Fruit fly (Drosophila melanogaster) whole organism, embryonic: ENCODE results near the gene egh.

ENCODE experiments used
- Abd-B ChIP-seq: fragments of 200-800 bp; sonication (Bioruptor generic); optimal IDR thresholded peaks from 2 replicates; lab custom pipeline; 2018; ENCODE audit warnings: missing biosample characterization, mild to moderate bottlenecking, missing genetic modification characterization, moderate library complexity
- Antp ChIP-seq: fragments of 200-800 bp; sonication (Bioruptor generic); optimal IDR thresholded peaks from 3 replicates; lab custom pipeline; 2016; ENCODE audit warnings: missing biosample characterization, missing genetic modification characterization
- Atf6 ChIP-seq: fragments of 200-800 bp; sonication (Bioruptor generic); IDR thresholded peaks from 2 replicates; pipeline ENCODE4 v1.3.6; 2022; ENCODE audit warnings: missing biosample characterization, missing genetic modification characterization
- Bgb ChIP-seq: fragments of 200-800 bp; sonication (Bioruptor generic); IDR thresholded peaks from 2 replicates; pipeline ENCODE4 v1.3.6; 2022; ENCODE audit warnings: missing biosample characterization, missing genetic modification characterization; ENCODE audit not compliant: partially characterized antibody
- CG10462 ChIP-seq: fragments of 200-800 bp; sonication (Bioruptor generic); optimal IDR thresholded peaks from 2 replicates; lab custom pipeline; 2016; ENCODE audit warnings: missing biosample characterization, missing genetic modification characterization
- CG11504 ChIP-seq: fragments of 200-800 bp; sonication (Bioruptor generic); optimal IDR thresholded peaks from 3 replicates; lab custom pipeline; 2019; ENCODE audit warnings: missing biosample characterization, mild to moderate bottlenecking, missing genetic modification characterization, moderate library complexity
- CG13775 ChIP-seq: fragments of 200-800 bp; sonication (Bioruptor generic); optimal IDR thresholded peaks from 3 replicates; lab custom pipeline; 2017; ENCODE audit warnings: missing biosample characterization, mild to moderate bottlenecking, missing genetic modification characterization
- CG14667 ChIP-seq: fragments of 200-800 bp; sonication (Bioruptor generic); IDR thresholded peaks from 2 replicates; pipeline ENCODE4 v1.3.6; 2022; ENCODE audit warnings: missing biosample characterization, missing genetic modification characterization
- CG14860 ChIP-seq: fragments of 200-800 bp; sonication (Bioruptor generic); IDR thresholded peaks from 3 replicates; pipeline ENCODE4 v1.3.6; 2022; ENCODE audit warnings: missing biosample characterization, missing genetic modification characterization; ENCODE audit not compliant: partially characterized antibody
- CG15073 ChIP-seq: fragments of 200-800 bp; sonication (Bioruptor generic); optimal IDR thresholded peaks from 2 replicates; lab custom pipeline; 2016; ENCODE audit warnings: missing biosample characterization, missing genetic modification characterization
- CG16815 ChIP-seq: fragments of 200-800 bp; sonication (Bioruptor generic); optimal IDR thresholded peaks from 3 replicates; lab custom pipeline; 2017; ENCODE audit warnings: missing biosample characterization, mild to moderate bottlenecking, missing genetic modification characterization
- CG16863 ChIP-seq: fragments of 200-800 bp; sonication (Bioruptor generic); optimal IDR thresholded peaks from 3 replicates; lab custom pipeline; 2016; ENCODE audit warnings: missing biosample characterization, missing genetic modification characterization
- CG17385 ChIP-seq: fragments of 200-800 bp; sonication (Bioruptor generic); optimal IDR thresholded peaks from 3 replicates; lab custom pipeline; 2018; ENCODE audit warnings: missing biosample characterization, mild to moderate bottlenecking, missing genetic modification characterization
- CG17802 ChIP-seq: fragments of 200-800 bp; sonication (Bioruptor generic); optimal IDR thresholded peaks from 2 replicates; lab custom pipeline; 2018; ENCODE audit warnings: missing biosample characterization, mild to moderate bottlenecking, missing genetic modification characterization, moderate library complexity
- CG1792 ChIP-seq: fragments of 200-800 bp; sonication (Bioruptor generic); optimal IDR thresholded peaks from 2 replicates; lab custom pipeline; 2016; ENCODE audit warnings: missing biosample characterization, missing genetic modification characterization
- CG18599 ChIP-seq: fragments of 200-800 bp; sonication (Bioruptor generic); optimal IDR thresholded peaks from 3 replicates; lab custom pipeline; 2017; ENCODE audit warnings: missing biosample characterization, missing genetic modification characterization, mild to moderate bottlenecking, moderate library complexity, missing genetic modification reagents
- CG30403 ChIP-seq: fragments of 200-800 bp; sonication (Bioruptor generic); optimal IDR thresholded peaks from 3 replicates; lab custom pipeline; 2016; ENCODE audit warnings: missing biosample characterization, missing genetic modification characterization
- CG30431 ChIP-seq: fragments of 200-800 bp; sonication (Bioruptor generic); optimal IDR thresholded peaks from 2 replicates; lab custom pipeline; 2017; ENCODE audit warnings: missing biosample characterization, missing genetic modification characterization
- CG3281 ChIP-seq: fragments of 200-800 bp; sonication (Bioruptor generic); optimal IDR thresholded peaks from 3 replicates; lab custom pipeline; 2017; ENCODE audit warnings: missing biosample characterization, mild to moderate bottlenecking, missing genetic modification characterization
- CG6254 ChIP-seq: fragments of 200-800 bp; sonication (Bioruptor generic); optimal IDR thresholded peaks from 3 replicates; lab custom pipeline; 2017; ENCODE audit warnings: mild to moderate bottlenecking, missing biosample characterization, missing genetic modification reagents, missing genetic modification characterization
- CG6791 ChIP-seq: fragments of 200-800 bp; sonication (Bioruptor generic); IDR thresholded peaks from 3 replicates; pipeline ENCODE4 v1.3.6; 2022; ENCODE audit warnings: missing biosample characterization, missing genetic modification characterization; ENCODE audit not compliant: partially characterized antibody
- CG7271 ChIP-seq: fragments of 200-800 bp; sonication (Bioruptor generic); optimal IDR thresholded peaks from 2 replicates; lab custom pipeline; 2018; ENCODE audit warnings: missing biosample characterization, mild to moderate bottlenecking, missing genetic modification characterization, moderate library complexity
- CG9727 ChIP-seq: fragments of 200-800 bp; sonication (Bioruptor generic); optimal IDR thresholded peaks from 3 replicates; lab custom pipeline; 2017; ENCODE audit warnings: missing biosample characterization, mild to moderate bottlenecking, missing genetic modification characterization
- Dad ChIP-seq: fragments of 200-800 bp; sonication (Bioruptor generic); optimal IDR thresholded peaks from 3 replicates; lab custom pipeline; 2016; ENCODE audit warnings: missing biosample characterization, missing genetic modification characterization
- Dip3 ChIP-seq: fragments of 200-800 bp; sonication (Bioruptor generic); optimal IDR thresholded peaks from 3 replicates; lab custom pipeline; 2016; ENCODE audit warnings: missing biosample characterization, missing genetic modification characterization
- Doc2 ChIP-seq: fragments of 200-800 bp; sonication (Bioruptor generic); IDR thresholded peaks from 2 replicates; pipeline ENCODE4 v1.3.6; 2022; ENCODE audit warnings: missing biosample characterization, missing genetic modification characterization
- Hmr ChIP-seq: fragments of 200-800 bp; sonication (Bioruptor generic); optimal IDR thresholded peaks from 3 replicates; lab custom pipeline; 2017; ENCODE audit warnings: mild to moderate bottlenecking, missing biosample characterization, missing genetic modification reagents, missing genetic modification characterization
- MBD-R2 ChIP-seq: fragments of 200-800 bp; sonication (Bioruptor generic); IDR thresholded peaks from 2 replicates; pipeline ENCODE4 v1.3.6; 2022; ENCODE audit warnings: missing biosample characterization, missing genetic modification characterization
- NFAT ChIP-seq: fragments of 200-800 bp; sonication (Bioruptor generic); IDR thresholded peaks from 2 replicates; pipeline ENCODE4 v1.3.6; 2022; ENCODE audit warnings: missing biosample characterization, missing genetic modification characterization
- Opbp ChIP-seq: fragments of 200-800 bp; sonication (Bioruptor generic); IDR thresholded peaks from 3 replicates; pipeline ENCODE4 v1.3.6; 2022; ENCODE audit warnings: missing biosample characterization, missing genetic modification characterization; ENCODE audit not compliant: partially characterized antibody
- Ptx1 ChIP-seq: fragments of 200-800 bp; sonication (Bioruptor generic); IDR thresholded peaks from 2 replicates; pipeline ENCODE4 v1.3.6; 2022; ENCODE audit warnings: missing biosample characterization, missing genetic modification characterization
- Side ChIP-seq: fragments of 200-800 bp; sonication (Bioruptor generic); optimal IDR thresholded peaks from 2 replicates; lab custom pipeline; 2016; ENCODE audit warnings: missing biosample characterization, missing genetic modification characterization
- Stat92E ChIP-seq, 3 experiments: fragments of >200 bp in 2 of 3; fragments of 200-800 bp in 1 of 3; sonication (Bioruptor generic) in 1 of 3; optimal IDR thresholded peaks; 2 replicates each; lab custom pipeline; 2017 to 2019; ENCODE audit warnings: missing biosample characterization in 3 of 3, missing genetic modification characterization in 3 of 3, mild to moderate bottlenecking in 1 of 3, moderate library complexity in 1 of 3
- TFAM ChIP-seq: fragments of 200-800 bp; sonication (Bioruptor generic); optimal IDR thresholded peaks from 2 replicates; lab custom pipeline; 2017; ENCODE audit warnings: missing biosample characterization, missing genetic modification characterization, inconsistent platforms
- al ChIP-seq: fragments of 200-800 bp; sonication (Bioruptor generic); IDR thresholded peaks from 2 replicates; pipeline ENCODE4 v1.3.6; 2022; ENCODE audit warnings: missing biosample characterization, missing genetic modification characterization
- ase ChIP-seq: fragments of 200-800 bp; sonication (Bioruptor generic); IDR thresholded peaks from 3 replicates; pipeline ENCODE4 v1.3.6; 2022; ENCODE audit warnings: missing biosample characterization, missing genetic modification characterization
- bab2 ChIP-seq: fragments of 200-800 bp; sonication (Bioruptor generic); optimal IDR thresholded peaks from 2 replicates; lab custom pipeline; 2016; ENCODE audit warnings: missing biosample characterization, missing genetic modification characterization
- cas ChIP-seq: fragments of 200-800 bp; sonication (Bioruptor generic); IDR thresholded peaks from 2 replicates; pipeline ENCODE4 v1.3.6; 2022; ENCODE audit warnings: missing biosample characterization, missing genetic modification characterization
- chm ChIP-seq: fragments of 200-800 bp; sonication (Bioruptor generic); IDR thresholded peaks from 2 replicates; pipeline ENCODE4 v1.3.6; 2022; ENCODE audit warnings: missing biosample characterization, missing genetic modification characterization
- da ChIP-seq: fragments of 200-800 bp; sonication (Bioruptor generic); optimal IDR thresholded peaks from 2 replicates; lab custom pipeline; 2016; ENCODE audit warnings: missing biosample characterization, missing genetic modification characterization
- dpn ChIP-seq, 2 experiments: fragments of 200-800 bp; sonication (Bioruptor generic); optimal IDR thresholded peaks; 3 replicates each; lab custom pipeline; 2016; ENCODE audit warnings: missing biosample characterization in 2 of 2, missing genetic modification characterization in 2 of 2
- ken ChIP-seq: fragments of 200-800 bp; sonication (Bioruptor generic); IDR thresholded peaks from 3 replicates; pipeline ENCODE4 v1.3.6; 2022; ENCODE audit warnings: missing biosample characterization, missing genetic modification characterization
- pho ChIP-seq: fragments of 200-800 bp; sonication (Bioruptor generic); optimal IDR thresholded peaks from 2 replicates; lab custom pipeline; 2016; ENCODE audit warnings: missing biosample characterization, missing genetic modification characterization
- row ChIP-seq: fragments of 200-800 bp; sonication (Bioruptor generic); IDR thresholded peaks from 3 replicates; pipeline ENCODE4 v1.3.6; 2022; ENCODE audit warnings: missing biosample characterization, missing genetic modification characterization
- sna ChIP-seq: fragments of 200-800 bp; sonication (Bioruptor generic); IDR thresholded peaks from 2 replicates; pipeline ENCODE4 v1.3.6; 2022; ENCODE audit warnings: missing biosample characterization, missing genetic modification characterization; ENCODE audit not compliant: partially characterized antibody
- toy ChIP-seq: fragments of 200-800 bp; sonication (Bioruptor generic); IDR thresholded peaks from 2 replicates; pipeline ENCODE4 v1.3.6; 2022; ENCODE audit warnings: missing biosample characterization, missing genetic modification characterization
- tx ChIP-seq: fragments of 200-800 bp; sonication (Bioruptor generic); optimal IDR thresholded peaks from 2 replicates; lab custom pipeline; 2016; ENCODE audit warnings: missing biosample characterization, missing genetic modification characterization
- unpg ChIP-seq: fragments of 200-800 bp; sonication (Bioruptor generic); optimal IDR thresholded peaks from 3 replicates; lab custom pipeline; 2018; ENCODE audit warnings: missing biosample characterization, mild to moderate bottlenecking, missing genetic modification characterization, moderate library complexity

egh gene

DNA sequence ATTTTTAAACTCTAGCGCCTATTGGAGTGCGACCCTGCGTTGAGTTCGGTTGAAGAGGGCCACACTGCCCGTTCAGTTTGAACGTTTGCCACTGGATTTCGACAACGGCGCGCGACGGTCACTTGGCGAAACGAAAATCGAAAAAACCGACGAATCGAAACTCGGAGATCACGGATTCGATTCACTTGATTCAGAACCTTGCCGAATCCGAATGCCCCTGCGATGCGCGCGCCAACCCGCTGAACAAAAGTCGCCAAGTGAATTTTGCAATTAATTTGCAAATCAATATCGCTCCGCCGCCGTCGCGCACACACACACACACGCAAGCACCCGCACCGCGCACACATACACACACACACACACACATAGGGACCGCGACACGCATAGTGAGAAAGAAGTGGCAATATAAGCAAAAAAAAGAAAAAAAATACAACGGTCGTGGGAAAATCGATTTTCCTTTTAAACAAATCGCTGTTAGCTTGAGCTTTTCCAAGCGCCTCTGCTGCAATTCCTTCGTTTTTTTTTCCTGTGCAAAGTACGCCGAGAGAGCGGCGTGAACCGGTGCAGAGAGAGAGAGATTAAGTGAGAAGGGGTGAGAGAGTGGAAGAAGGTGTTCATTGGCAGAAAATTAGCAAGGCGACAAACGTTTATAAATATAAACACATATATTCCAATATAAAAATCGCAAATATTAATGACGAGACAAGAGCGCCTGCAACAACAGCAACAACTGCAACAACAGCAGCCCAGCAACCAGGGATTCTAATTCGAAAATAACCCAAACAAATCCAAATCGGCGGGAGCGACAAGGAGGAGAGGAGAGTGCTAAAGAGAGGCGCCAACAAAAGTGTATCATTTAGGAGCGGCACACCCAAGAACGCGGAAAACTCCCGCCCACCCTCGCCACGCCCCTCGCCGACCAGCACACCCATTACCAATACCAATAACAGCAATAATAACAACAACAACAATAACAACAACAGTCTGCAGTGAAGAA is at the start of gene egh (continued):
- TF ChIP-seq Dip3 (GFP tag; lab: Kevin White, UChicago) (no peak), dpn (GFP tag; optimal IDR thresholded peaks at IDR 0.05; lab: Kevin White, UChicago) (no peak), CG17385 (GFP tag; lab: Kevin White, UChicago) (peak; percentile 12), CG17802 (tag; lab: Kevin White, UChicago) (peak; percentile 6), toy (GFP tag; lab: Robert Waterston, UW) (no peak), cas (GFP tag; lab: Robert Waterston, UW) (no peak), Antp (GFP tag; lab: Kevin White, UChicago) (no peak), CG11504 (no peak), tx (no peak), CG14860 (GFP tag; lab: Robert Waterston, UW) (no peak), CG15073 (GFP tag; lab: Kevin White, UChicago) (no peak), Atf6 (GFP tag; lab: Robert Waterston, UW) (peak; percentile 42; the same call in 1 of the 2 replicates), pho (peak; percentile 34), CG1792 (peak; percentile 28), CG14667 (GFP tag; lab: Robert Waterston, UW) (0 out of 2 replicates have a peak, but pooled peaks have one; percentile 31), CG6791 (no peak), MBD-R2 (peak; percentile 58), Opbp (GFP tag; lab: Robert Waterston, UW) (no peak), CG9727 (GFP tag; lab: Kevin White, UChicago) (peak; percentile 40), CG3281 (GFP tag; lab: Kevin White, UChicago) (no peak), CG16863 (GFP tag; lab: Kevin White, UChicago) (no peak), CG13775 (GFP tag; lab: Kevin White, UChicago) (peak; percentile 51), Doc2 (GFP tag; lab: Robert Waterston, UW) (no peak), Dad (peak; percentile 2), Stat92E (GFP tag; optimal IDR thresholded peaks at IDR 0.05; lab: Kevin White, UChicago) (no peak), CG10462 (no peak), Side (GFP tag; lab: Kevin White, UChicago) (peak; percentile 50), CG16815 (GFP tag; lab: Kevin White, UChicago) (no peak), bab2 (GFP tag; lab: Kevin White, UChicago) (no peak), CG18599 (GFP tag; lab: Kevin White, UChicago) (peak; percentile 69), TFAM (no peak), unpg (GFP tag; lab: Kevin White, UChicago) (no peak), da (GFP tag; lab: Kevin White, UChicago) (no peak), CG30431 (GFP tag; lab: Kevin White, UChicago) (no peak), Bgb (GFP tag; lab: Robert Waterston, UW) (peak; percentile 24; the same call in 1 of the 2 replicates), Ptx1 (GFP tag; lab: Robert Waterston, UW) (peak; percentile 60), CG6254 (GFP tag; lab: Kevin White, UChicago) (no peak), chm (GFP tag; lab: Robert Waterston, UW) (peak; percentile 14; the same call in 1 of the 2 replicates), sna (GFP tag; lab: Robert Waterston, UW) (0 out of 2 replicates have a peak, but pooled peaks have one; percentile 12), ken (no peak), ase (peak; percentile 31; the same call in 1 of the 3 replicates), row (GFP tag; lab: Robert Waterston, UW) (peak; percentile 52; the same call in 1 of the 3 replicates), al (GFP tag; lab: Robert Waterston, UW) (peak; percentile 28; the same call in 1 of the 2 replicates), CG7271 (tag; lab: Kevin White, UChicago) (no peak), Hmr (GFP tag; lab: Kevin White, UChicago) (peak; percentile 25), NFAT (no peak), CG30403 (GFP tag; lab: Kevin White, UChicago) (peak; percentile 22), Abd-B (no peak)
